Worm (Caenorhabditis elegans): Measurements from ENCODE around the gene amdh-1.

The amdh-1 gene

DNA sequence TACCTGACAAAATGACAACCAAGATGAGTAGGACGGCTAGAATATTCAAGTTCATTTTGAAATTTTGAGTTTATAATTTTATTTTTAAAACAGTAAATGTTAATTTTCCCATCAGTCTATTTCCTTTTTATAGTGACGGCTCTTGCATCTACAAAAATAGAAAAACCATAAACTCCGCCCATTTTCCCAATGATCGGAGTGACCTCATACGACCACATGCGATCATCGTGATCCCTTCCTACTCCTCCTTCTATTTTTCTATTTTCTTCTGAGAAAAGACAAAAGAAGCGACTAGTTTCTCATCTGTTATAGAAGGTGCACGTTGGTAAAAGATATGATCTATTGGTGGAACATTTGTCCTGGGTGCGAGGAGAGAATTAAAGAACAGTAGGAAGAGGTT lies 36.1 kb upstream of the amdh-1 start, which contains the start of gene C23G10.11:
TSS of gene C23G10.11 (minus strand) at position 101 of the 400 bp plus-strand sequence.
- TF ChIP-seq nhr-12 (tag; optimal IDR thresholded peaks at IDR 0.05) (no peak), ZK546.5 (tag; optimal IDR thresholded peaks at IDR 0.05) (no peak), ceh-9 (tag; optimal IDR thresholded peaks at IDR 0.05) (no peak), unc-39 (tag; optimal IDR thresholded peaks at IDR 0.05) (no peak), R02D3.7 (tag; optimal IDR thresholded peaks at IDR 0.05) (no peak), nhr-23 (tag; optimal IDR thresholded peaks at IDR 0.05) (no peak), jun-1 (tag; optimal IDR thresholded peaks at IDR 0.05) (no peak), lsy-12 (tag; optimal IDR thresholded peaks at IDR 0.05) (no peak), nhr-43 (tag; optimal IDR thresholded peaks at IDR 0.05; ENCODE audit: poor library complexity, severe bottlenecking) (no peak), fkh-10 (GFP tag; optimal IDR thresholded peaks at IDR 0.05) (no peak), ztf-4 (tag; optimal IDR thresholded peaks at IDR 0.05) (no peak), elt-2 (tag; optimal IDR thresholded peaks at IDR 0.05) (no peak), nhr-11 (tag; optimal IDR thresholded peaks at IDR 0.05) (no peak), nhr-76 (tag; optimal IDR thresholded peaks at IDR 0.05) (no peak), egl-5 (tag; optimal IDR thresholded peaks at IDR 0.05) (no peak), nfya-1 (tag; optimal IDR thresholded peaks at IDR 0.05; ENCODE audit: insufficient read depth) (no peak), egl-27 (tag; optimal IDR thresholded peaks at IDR 0.05) (no peak), daf-12 (tag; optimal IDR thresholded peaks at IDR 0.05) (no peak)

DNA sequence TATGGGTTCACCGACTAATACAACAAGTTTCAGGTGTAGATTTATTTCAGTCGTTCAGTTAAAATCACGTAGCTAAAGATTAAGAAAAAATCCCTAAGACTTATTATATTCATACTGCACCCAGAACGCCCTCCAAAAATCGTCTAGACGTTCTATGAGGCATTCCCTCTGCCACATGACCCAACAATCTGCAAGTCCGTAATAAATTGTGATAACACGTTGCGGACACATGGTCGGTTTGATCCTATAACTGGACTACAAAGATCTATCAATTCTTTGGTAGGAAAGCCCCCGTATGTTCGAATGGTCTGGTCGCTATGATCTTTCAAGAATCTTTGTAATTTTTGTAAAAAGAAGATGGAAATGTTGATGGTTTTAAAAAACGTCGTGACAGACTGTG lies 35.7 kb upstream of the amdh-1 start:
- no peak for TF ChIP-seq nhr-237 (tag; optimal IDR thresholded peaks at IDR 0.05)
- TF ChIP-seq mdl-1 (tag; optimal IDR thresholded peaks at IDR 0.05) = peak; percentile 14
- TF ChIP-seq nhr-43 (tag; optimal IDR thresholded peaks at IDR 0.05; ENCODE audit: poor library complexity, severe bottlenecking) = peak; percentile 92
- peak; percentile 36 for TF ChIP-seq nhr-23 (tag; optimal IDR thresholded peaks at IDR 0.05)

DNA sequence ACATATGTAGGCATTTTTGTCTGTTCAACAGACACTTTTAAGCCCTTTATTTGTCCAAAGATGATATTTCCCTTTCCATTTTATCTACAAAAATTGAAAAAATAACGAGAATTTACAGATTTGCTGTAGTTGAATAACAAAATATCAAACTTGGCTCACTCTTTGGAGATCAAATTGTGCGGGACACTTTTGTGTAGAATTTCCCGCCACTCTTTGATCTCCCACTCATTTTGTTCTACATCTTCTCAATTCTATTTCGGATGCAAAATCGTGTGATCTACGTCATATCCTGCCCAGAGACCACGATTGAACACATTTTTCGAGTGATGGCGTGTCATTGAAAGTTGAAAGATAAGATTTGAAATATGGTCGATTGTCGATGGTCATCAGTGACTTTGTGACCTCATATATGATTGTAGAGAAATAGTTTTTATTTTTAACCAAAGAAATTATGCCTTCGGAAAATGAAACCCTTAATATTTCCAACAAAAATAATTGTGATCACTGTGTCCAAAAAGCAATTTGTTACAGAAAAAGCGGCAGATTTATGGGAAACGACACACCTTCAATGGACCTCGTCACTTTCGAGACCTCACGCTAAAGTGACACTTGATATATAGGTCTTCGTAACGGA lies 34.7 kb upstream of the amdh-1 start, which contains the start of gene hot-4:
TSS of gene hot-4 (plus strand) at position 584 of the 634 bp plus-strand sequence.
- TF ChIP-seq mdl-1 (tag; optimal IDR thresholded peaks at IDR 0.05) = no peak

DNA sequence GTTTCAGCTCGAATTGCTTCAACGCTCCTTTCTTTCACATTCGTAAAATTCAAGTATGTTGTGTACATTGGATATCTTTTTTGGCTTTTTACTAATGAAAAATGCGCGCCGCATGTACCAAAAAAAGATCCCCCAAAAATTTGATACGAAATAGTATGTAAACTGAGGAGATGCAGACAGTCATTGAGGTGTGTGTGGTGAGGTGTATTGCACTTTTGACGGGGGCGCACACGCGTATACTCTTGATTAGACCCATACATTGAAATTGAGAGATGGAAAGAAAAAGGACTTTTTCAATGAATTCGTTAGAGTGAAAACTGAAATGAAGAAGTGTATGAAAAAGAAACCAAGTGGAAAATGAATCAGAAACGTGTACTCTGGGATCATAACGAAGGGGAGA lies 30.2 kb upstream of the amdh-1 start:
- TF ChIP-seq ama-1 (optimal IDR thresholded peaks at IDR 0.05) (no peak), nhr-12 (tag; optimal IDR thresholded peaks at IDR 0.05) (no peak), ceh-16 (tag; optimal IDR thresholded peaks at IDR 0.05) (no peak), nhr-43 (tag; optimal IDR thresholded peaks at IDR 0.05; ENCODE audit: poor library complexity, severe bottlenecking) (no peak), elt-1 (tag; optimal IDR thresholded peaks at IDR 0.05) (no peak), tbx-2 (tag; optimal IDR thresholded peaks at IDR 0.05) (no peak), nhr-76 (tag; optimal IDR thresholded peaks at IDR 0.05) (no peak), nhr-11 (tag; optimal IDR thresholded peaks at IDR 0.05) (no peak), unc-39 (tag; optimal IDR thresholded peaks at IDR 0.05) (no peak), ztf-4 (tag; optimal IDR thresholded peaks at IDR 0.05) (no peak), aly-2 (tag; optimal IDR thresholded peaks at IDR 0.05) (no peak), egl-27 (tag; optimal IDR thresholded peaks at IDR 0.05) (no peak), skn-1 (tag; optimal IDR thresholded peaks at IDR 0.05) (no peak), elt-3 (tag; optimal IDR thresholded peaks at IDR 0.05) (no peak), sea-2 (GFP tag; optimal IDR thresholded peaks at IDR 0.05) (no peak)

DNA sequence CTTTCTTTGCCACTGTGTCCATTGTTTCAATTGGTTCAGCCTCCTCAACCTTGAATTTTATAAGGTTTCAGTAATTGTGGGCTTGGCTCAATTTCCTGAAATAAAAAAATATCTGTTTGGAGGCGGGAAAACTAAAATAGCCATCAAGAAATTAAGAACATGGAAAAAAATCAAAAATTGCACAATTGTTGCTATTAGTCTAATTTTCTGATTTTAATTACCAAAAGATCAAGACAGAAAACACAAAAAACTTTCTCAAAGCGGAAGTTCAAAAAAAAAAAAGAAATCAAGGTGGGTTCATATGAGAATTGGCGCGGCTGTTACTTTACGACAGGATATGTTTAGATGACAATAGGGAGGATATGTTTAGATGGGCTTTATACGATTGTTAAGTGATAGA lies 20.7 kb upstream of the amdh-1 start, which contains the start of gene esyt-2:
TSS of gene esyt-2 (minus strand) at position 101 of the 400 bp plus-strand sequence.
- no peak for TF ChIP-seq ceh-16 (tag; optimal IDR thresholded peaks at IDR 0.05)
- TF ChIP-seq tbx-2 (tag; optimal IDR thresholded peaks at IDR 0.05) = no peak
- no peak for TF ChIP-seq pha-4 (tag; optimal IDR thresholded peaks at IDR 0.05)
- no peak for TF ChIP-seq ceh-28 (tag; optimal IDR thresholded peaks at IDR 0.05)
- TF ChIP-seq elt-3 (tag; optimal IDR thresholded peaks at IDR 0.05) = no peak
- TF ChIP-seq nhr-11 (tag; optimal IDR thresholded peaks at IDR 0.05) = no peak
- TF ChIP-seq ama-1 (optimal IDR thresholded peaks at IDR 0.05) = no peak
- TF ChIP-seq eor-1 (tag; optimal IDR thresholded peaks at IDR 0.05) = no peak
- TF ChIP-seq nhr-25 (tag; optimal IDR thresholded peaks at IDR 0.05) = no peak
- no peak for TF ChIP-seq ceh-9 (tag; optimal IDR thresholded peaks at IDR 0.05)
- TF ChIP-seq nhr-67 (tag; optimal IDR thresholded peaks at IDR 0.05) = no peak
- TF ChIP-seq unc-62 (GFP tag; optimal IDR thresholded peaks at IDR 0.05) = no peak
- no peak for TF ChIP-seq sea-2 (GFP tag; optimal IDR thresholded peaks at IDR 0.05)
- no peak for TF ChIP-seq nhr-12 (tag; optimal IDR thresholded peaks at IDR 0.05)
- no peak for TF ChIP-seq elt-2 (tag; optimal IDR thresholded peaks at IDR 0.05)
